Worm (Caenorhabditis elegans): ENCODE measurements around the gene K07F5.12.

Gene K07F5.12

DNA sequence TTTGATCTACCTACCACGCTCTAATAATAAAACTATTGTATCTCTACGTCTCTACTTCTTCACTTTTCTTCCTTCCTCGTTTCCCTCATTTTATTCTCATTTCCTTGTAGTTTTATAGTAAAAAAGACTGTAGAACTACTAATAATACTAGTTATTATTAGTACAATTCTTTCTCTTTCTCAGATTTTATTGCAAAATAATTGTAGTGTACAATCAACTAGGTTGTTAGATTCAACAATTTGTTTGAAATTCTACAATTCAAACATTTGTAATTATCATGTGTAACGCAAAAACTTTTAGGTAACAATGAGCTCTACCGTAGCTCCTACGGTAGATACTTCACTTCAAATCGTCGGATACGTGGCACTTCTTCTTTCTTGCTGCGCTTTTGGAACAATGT is at the start of gene K07F5.12:
TSS of gene K07F5.12 (plus strand) at position 301 of the 400 bp plus-strand sequence.
- TF ChIP-seq aptf-3 (GFP tag; IDR thresholded peaks at IDR 0.05), result no peak
- no peak for TF ChIP-seq gei-17 (GFP tag; optimal IDR thresholded peaks at IDR 0.05)
- TF ChIP-seq ceh-79 (tag; optimal IDR thresholded peaks at IDR 0.05), result no peak

DNA sequence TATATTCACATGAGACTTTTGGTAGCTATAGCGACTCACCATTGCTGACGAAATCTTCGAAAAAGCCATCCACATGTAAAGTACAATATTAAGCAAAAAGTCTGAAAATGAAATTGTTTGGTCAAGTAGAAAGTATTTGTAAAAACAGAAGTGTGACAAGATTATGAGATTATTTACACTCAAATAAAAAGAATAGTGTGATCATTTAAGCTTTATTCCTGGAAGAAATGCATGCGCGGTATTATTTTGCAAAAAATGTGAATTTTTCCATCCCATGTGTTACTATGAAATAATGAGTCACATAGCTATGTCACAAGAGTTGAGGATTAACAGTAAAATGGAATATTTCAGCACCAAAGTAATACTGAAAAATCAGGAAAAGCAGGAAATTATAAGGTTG is 45.2 kb upstream of the K07F5.12 start, which contains the start of gene dct-15:
TSS of gene dct-15 (minus strand) at position 101 of the 400 bp plus-strand sequence.
- no peak for TF ChIP-seq lag-1 (GFP tag; IDR thresholded peaks at IDR 0.05)
- no peak for TF ChIP-seq D2030.7 (GFP tag; IDR thresholded peaks at IDR 0.05)
- TF ChIP-seq hrde-1 (tag; optimal IDR thresholded peaks at IDR 0.05; ENCODE audit: borderline replicate concordance), result no peak
- TF ChIP-seq K11D2.4 (GFP tag; IDR thresholded peaks at IDR 0.05), result no peak
- TF ChIP-seq let-526 (GFP tag; IDR thresholded peaks at IDR 0.05), result no peak
- no peak for TF ChIP-seq mel-28 (tag; optimal IDR thresholded peaks at IDR 0.05; ENCODE audit: borderline replicate concordance)
- no peak for TF ChIP-seq unc-130 (GFP tag; optimal IDR thresholded peaks at IDR 0.05)
- TF ChIP-seq madf-6 (GFP tag; IDR thresholded peaks at IDR 0.05), result no peak
- no peak for TF ChIP-seq egl-18 (GFP tag; IDR thresholded peaks at IDR 0.05)
- no peak for TF ChIP-seq nhr-179 (tag; optimal IDR thresholded peaks at IDR 0.05)
- TF ChIP-seq nhr-27 (tag; optimal IDR thresholded peaks at IDR 0.05), result no peak
- TF ChIP-seq nhr-120 (GFP tag; IDR thresholded peaks at IDR 0.05), result no peak
- no peak for TF ChIP-seq C06A6.2 (GFP tag; conservative IDR thresholded peaks at IDR 0.05)
- TF ChIP-seq dpl-1 (GFP tag; optimal IDR thresholded peaks at IDR 0.05), result no peak
- no peak for TF ChIP-seq B0035.1 (tag; optimal IDR thresholded peaks at IDR 0.05)
- no peak for TF ChIP-seq xnd-1 (tag; optimal IDR thresholded peaks at IDR 0.05)

DNA sequence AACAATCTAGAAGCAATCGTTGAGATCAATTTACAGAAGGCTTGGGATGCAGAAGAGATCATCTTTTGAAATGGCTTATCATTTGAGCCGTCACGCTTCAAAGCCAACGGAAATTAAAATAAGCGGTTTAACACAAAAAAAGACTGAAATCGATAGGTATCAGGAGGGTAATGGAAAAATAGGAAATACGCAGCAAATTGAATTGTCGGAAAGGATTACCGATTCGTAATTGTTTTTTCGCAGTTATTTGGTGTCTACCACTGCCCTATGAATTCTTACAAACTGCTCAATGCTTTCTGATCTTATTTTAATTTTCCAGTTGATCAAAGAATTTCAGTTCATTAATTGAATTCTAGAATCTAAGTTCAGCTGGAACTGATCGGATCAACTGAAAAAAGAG is 44.3 kb upstream of the K07F5.12 start:
- TF ChIP-seq rpc-1 (optimal IDR thresholded peaks at IDR 0.05) (no peak), rpc-1 (tag; optimal IDR thresholded peaks at IDR 0.05) (no peak), F22D6.2 (tag; optimal IDR thresholded peaks at IDR 0.05) (no peak), pbrm-1 (GFP tag; IDR thresholded peaks at IDR 0.05) (no peak), lin-54 (GFP tag; optimal IDR thresholded peaks at IDR 0.05) (no peak), attf-3 (GFP tag; conservative IDR thresholded peaks at IDR 0.05) (no peak), somi-1 (GFP tag; optimal IDR thresholded peaks at IDR 0.05) (no peak), madf-6 (GFP tag; IDR thresholded peaks at IDR 0.05) (no peak), F33H1.4 (GFP tag; IDR thresholded peaks at IDR 0.05) (no peak), T26A5.8 (tag; optimal IDR thresholded peaks at IDR 0.05) (no peak), athp-1 (tag; optimal IDR thresholded peaks at IDR 0.05) (no peak), fkh-3 (tag; optimal IDR thresholded peaks at IDR 0.05) (no peak), dox-1 (GFP tag; IDR thresholded peaks at IDR 0.05) (no peak), F52B5.7 (tag; optimal IDR thresholded peaks at IDR 0.05) (no peak)

DNA sequence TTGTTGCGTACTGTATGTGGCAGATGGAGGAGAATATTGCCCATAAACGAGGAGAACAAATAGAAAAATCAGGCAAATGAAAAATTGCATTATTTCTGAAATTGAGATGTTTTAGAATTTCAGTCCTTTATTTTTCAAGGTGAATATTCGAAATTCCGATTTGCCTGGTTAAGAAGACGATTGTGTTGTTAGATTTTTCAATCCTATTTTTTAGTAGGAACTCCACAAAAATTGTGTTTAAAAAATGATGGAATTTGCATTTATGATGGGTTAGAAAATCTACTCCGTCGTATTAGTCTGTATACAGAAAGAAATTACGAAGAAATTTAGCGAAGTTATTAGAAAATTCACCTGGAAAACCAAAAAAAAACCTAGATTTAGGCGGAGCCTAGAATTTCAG is 40.4 kb upstream of the K07F5.12 start, which contains the start of gene egl-20:
TSS of gene egl-20 (minus strand) at position 101 of the 400 bp plus-strand sequence.
- TF ChIP-seq egrh-3 (GFP tag; IDR thresholded peaks at IDR 0.05) (no peak), B0019.2 (GFP tag; conservative IDR thresholded peaks at IDR 0.05) (no peak), pha-4 (tag; optimal IDR thresholded peaks at IDR 0.05) (no peak), K11D2.4 (GFP tag; IDR thresholded peaks at IDR 0.05) (no peak), madf-3 (GFP tag; IDR thresholded peaks at IDR 0.05) (no peak), hmg-1.2 (GFP tag; IDR thresholded peaks at IDR 0.05) (no peak), rec-8 (tag; optimal IDR thresholded peaks at IDR 0.05) (no peak), F57A8.1 (GFP tag; optimal IDR thresholded peaks at IDR 0.05) (no peak), F22D6.2 (tag; optimal IDR thresholded peaks at IDR 0.05) (no peak), die-1 (tag; optimal IDR thresholded peaks at IDR 0.05) (no peak), nfyb-1 (GFP tag; IDR thresholded peaks at IDR 0.05) (no peak), egl-18 (GFP tag; IDR thresholded peaks at IDR 0.05) (no peak), lir-1 (GFP tag; conservative IDR thresholded peaks at IDR 0.05) (no peak)

All from whole organism, young adult.